Worm (Caenorhabditis elegans): ENCODE results near the gene C32H11.3.

DNA sequence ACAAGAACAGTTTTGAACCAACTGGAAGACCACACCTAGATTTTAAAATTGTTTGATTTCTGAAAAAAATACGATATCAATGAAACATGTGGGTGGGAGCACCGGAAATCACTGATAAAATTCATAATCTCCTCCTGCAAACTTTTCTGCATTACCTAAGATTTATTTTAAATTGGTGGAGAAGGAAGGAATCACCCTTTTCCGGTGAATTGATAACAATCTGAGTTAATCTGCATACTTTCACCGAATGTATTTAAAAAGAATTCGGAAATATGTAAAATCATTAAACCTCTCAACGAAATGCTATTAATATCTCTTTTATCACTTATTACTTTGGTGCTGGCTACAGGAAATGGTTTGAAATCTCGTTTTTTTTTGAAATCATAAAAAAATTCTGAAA is 24.3 kb downstream of the C32H11.3 start, which contains the start of gene dct-19:
- TF ChIP-seq flt-1 (GFP tag; IDR thresholded peaks at IDR 0.05) (no peak), ref-1 (GFP tag; conservative IDR thresholded peaks at IDR 0.05) (no peak), med-1 (GFP tag; optimal IDR thresholded peaks at IDR 0.05; ENCODE audit: insufficient read depth) (no peak), T22C8.4 (GFP tag; IDR thresholded peaks at IDR 0.05) (no peak), ztf-23 (GFP tag; IDR thresholded peaks at IDR 0.05) (no peak), klf-2 (GFP tag; conservative IDR thresholded peaks at IDR 0.05) (no peak), tab-1 (GFP tag; IDR thresholded peaks at IDR 0.05) (no peak), ztf-29 (GFP tag; IDR thresholded peaks at IDR 0.05) (no peak)

Data from whole organism, midembryonic.